Worm (Caenorhabditis elegans): ENCODE results near the gene C48B4.8.

- TF ChIP-seq egl-27 (tag; optimal IDR thresholded peaks at IDR 0.05) (no peak), ama-1 (optimal IDR thresholded peaks at IDR 0.05) (no peak), nhr-19 (GFP tag; conservative IDR thresholded peaks at IDR 0.05) (no peak), nhr-237 (tag; optimal IDR thresholded peaks at IDR 0.05) (no peak), dpl-1 (GFP tag; optimal IDR thresholded peaks at IDR 0.05) (no peak)
Measured at ce11 chrIII:9511055-9511520, 50.0 kb downstream of the C48B4.8 start, which contains the start of gene F55H2.5.
